Worm (Caenorhabditis elegans) whole organism, L4/young adult: ENCODE measurements around the gene sru-7.

Experiments
- W03F9.2 ChIP-seq: fragments of 150-350 bp; optimal IDR thresholded peaks from 2 replicates; lab custom pipeline; 2014; ENCODE audit warnings: missing biosample characterization, missing genetic modification characterization
- dao-5 ChIP-seq: sonication (generic microtip); optimal IDR thresholded peaks from 2 replicates; lab custom pipeline; 2016; ENCODE audit warnings: missing genotype, missing genetic modification characterization, moderate library complexity, missing compliant biosample characterization
- him-1 ChIP-seq: sonication (generic microtip); optimal IDR thresholded peaks from 2 replicates; lab custom pipeline; 2016; ENCODE audit warnings: missing genotype, missing genetic modification reagents, missing genetic modification characterization, missing compliant biosample characterization

sru-7 gene

DNA sequence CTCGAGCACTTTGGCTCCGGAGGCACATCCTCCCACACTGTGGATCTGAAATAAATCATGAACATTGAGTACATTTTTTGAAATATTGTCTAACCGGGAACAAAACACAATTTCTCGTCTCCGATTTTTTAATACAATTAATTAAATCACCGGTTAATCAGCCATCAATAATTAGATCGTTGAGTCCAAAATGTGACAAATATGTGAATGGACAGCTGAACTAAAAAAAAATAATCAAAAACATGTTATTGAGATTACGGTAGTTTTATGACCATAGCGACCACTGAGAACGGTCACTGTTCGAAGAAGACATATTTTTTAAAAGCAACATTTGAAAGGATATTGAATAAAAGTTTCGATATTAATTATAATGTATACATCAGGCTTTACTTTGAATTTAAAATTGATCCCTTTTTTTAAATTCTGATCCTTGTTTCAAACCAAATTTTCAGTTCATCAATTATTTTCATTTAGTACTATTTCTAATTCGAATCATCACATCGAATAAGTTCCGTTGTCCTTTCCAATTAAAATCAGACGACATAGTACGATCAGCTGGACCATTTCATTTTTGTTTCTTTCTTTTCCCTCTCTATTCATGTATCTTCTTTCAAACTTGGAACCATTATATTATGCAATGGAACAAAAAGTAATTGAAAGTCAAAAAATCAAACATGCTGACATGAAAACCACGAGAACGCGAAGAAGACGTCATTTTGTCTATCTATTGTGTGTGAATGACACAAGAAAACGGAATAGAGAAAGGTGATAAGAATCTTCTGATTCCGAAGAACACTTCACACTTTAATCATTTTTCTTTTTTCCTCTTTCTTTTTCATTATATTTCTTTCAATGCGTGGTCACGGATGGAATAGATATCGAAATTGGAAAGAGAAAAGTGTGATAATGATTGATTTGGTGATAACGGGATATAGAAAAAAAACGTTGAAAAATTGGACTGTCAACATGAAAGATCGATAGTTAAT is 38.0 kb downstream of the sru-7 start:
- TF ChIP-seq W03F9.2 (tag; lab: Kevin White, UChicago), result peak; percentile 46
- no peak for TF ChIP-seq him-1 (tag; lab: Kevin White, UChicago)

DNA sequence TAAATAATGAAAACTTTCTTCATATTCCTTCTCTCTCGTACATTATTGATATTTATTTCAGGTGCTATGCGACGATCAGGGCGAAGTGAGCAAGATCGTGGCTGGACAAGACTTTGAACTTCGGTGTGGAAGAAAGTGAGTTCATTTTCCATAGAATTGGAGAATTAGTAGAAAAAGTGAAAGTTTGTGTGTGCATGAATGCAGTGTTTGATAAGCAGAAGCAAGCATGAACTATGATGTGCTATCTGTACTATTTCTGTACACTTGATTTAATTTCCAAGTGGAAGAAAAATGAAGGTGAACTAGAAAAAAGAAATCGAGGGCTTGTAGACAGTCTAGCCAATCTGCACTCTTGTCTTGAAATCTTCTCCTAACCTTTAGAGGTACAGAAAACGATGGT is 39.7 kb downstream of the sru-7 start:
- TF ChIP-seq him-1 (tag; lab: Kevin White, UChicago), result no peak
- no peak for TF ChIP-seq dao-5 (tag; lab: Kevin White, UChicago)
- no peak for TF ChIP-seq W03F9.2 (tag; lab: Kevin White, UChicago)

DNA sequence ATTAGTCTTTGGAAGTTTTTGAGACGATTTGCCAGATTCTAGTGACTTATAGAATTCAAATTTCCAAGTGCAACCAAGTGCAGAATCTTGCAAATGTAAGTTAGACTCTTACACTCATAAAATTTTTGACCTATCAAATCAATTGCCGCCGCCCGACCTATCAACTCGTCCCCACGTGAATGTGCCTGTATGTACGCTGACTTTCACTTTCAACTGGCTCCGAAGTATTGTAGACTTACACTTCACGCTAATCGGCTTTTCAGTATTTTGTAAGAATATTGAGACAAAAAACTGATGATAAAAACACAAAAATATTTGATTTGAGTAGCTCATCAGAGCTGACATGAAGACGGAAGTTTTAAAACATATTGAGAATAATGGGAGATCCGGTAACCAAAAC is 40.5 kb downstream of the sru-7 start:
- no peak for TF ChIP-seq W03F9.2 (tag; lab: Kevin White, UChicago)
- no peak for TF ChIP-seq him-1 (tag; lab: Kevin White, UChicago)

DNA sequence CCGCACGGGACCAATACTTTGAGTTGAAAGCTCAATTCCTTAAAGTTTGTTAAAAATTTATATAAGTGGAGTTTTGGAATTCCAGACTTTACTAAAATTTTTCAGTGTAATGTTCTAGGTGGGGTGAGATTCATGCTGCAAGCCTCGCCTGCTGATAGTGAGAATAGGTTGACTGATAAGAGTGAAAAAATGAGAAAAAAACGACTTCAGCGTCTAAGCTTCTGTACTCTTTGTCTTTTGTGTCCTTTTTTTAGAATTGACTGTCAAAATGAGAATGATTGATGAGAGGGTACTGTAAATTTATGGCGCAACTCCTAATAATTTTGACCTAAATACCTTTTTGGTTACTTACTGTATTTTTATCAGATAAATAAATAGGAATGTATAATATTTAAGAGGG is 41.8 kb downstream of the sru-7 start:
- no peak for TF ChIP-seq him-1 (tag; lab: Kevin White, UChicago)
- TF ChIP-seq dao-5 (tag; lab: Kevin White, UChicago), result no peak
- TF ChIP-seq W03F9.2 (tag; lab: Kevin White, UChicago), result no peak

DNA sequence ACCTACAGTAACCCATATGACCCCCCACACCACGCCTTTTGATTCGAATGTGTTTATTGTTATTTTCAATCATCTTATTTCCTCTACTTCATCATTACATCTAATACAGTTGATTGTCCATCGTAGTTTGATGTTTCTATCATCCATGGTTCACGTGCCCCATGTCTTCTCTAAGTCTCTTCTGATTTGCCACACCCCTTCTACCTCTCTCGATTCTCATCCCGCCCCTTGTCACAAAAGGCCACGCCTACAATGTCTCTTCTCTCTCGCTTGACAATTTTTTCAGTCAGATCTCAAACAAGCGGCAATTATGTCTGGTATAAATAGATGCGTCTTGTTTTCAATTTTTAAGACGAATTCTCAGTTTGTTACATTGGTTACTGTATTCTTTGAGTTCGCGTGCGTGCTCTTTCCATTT is 42.7 kb downstream of the sru-7 start:
- TF ChIP-seq dao-5 (tag; lab: Kevin White, UChicago) (no peak), him-1 (tag; lab: Kevin White, UChicago) (no peak), W03F9.2 (tag; lab: Kevin White, UChicago) (peak; percentile 23)

DNA sequence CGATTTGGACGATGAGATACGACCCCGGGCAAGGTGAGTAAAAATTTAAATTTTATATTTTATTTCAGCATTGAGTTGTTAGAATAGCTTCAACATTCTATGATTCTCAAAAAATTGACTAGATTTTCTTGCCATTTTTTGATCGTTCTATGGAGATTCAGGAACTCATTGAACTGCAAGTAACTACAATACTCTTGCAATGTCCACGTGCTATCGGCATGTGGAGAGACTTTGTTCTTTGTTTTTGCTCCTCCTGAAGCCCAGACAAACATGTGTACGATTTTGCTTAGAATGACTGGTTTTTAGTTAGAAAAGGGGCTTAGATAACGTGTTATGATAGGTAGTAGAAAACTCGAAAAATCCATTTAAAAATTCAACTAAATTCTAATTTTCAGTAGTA is 43.6 kb downstream of the sru-7 start:
- no peak for TF ChIP-seq dao-5 (tag; lab: Kevin White, UChicago)

DNA sequence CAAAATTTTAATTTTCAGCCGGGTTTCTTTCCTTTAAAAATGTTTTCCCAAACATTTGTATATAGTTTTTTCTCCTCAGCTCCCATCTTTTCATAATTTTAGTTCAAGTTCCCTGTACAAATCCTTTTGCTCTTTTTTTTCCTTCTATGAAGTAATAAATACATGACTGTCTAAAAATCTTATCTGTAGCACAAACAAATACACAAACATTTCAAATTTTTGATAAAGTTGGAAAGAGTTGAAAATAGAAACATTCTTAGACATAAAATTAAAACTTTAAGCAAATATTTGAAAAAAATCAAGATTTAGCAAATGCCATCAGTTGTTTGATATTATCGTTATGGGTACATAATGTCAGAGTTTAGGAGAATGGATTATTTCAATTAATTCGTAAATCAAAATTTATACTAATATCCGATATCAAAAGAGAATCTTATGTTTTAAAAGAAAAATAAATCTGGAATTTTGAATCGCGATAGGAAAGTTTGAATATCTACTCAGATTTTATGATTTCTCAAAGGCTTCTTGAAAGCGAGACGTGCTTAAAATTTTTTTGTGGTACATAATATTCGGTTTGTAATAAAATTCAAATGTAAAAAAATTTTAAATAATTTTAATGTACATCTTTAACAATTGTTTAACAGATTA is 45.8 kb downstream of the sru-7 start:
- TF ChIP-seq dao-5 (tag; lab: Kevin White, UChicago), result no peak
- no peak for TF ChIP-seq him-1 (tag; lab: Kevin White, UChicago)
- TF ChIP-seq W03F9.2 (tag; lab: Kevin White, UChicago), result no peak

DNA sequence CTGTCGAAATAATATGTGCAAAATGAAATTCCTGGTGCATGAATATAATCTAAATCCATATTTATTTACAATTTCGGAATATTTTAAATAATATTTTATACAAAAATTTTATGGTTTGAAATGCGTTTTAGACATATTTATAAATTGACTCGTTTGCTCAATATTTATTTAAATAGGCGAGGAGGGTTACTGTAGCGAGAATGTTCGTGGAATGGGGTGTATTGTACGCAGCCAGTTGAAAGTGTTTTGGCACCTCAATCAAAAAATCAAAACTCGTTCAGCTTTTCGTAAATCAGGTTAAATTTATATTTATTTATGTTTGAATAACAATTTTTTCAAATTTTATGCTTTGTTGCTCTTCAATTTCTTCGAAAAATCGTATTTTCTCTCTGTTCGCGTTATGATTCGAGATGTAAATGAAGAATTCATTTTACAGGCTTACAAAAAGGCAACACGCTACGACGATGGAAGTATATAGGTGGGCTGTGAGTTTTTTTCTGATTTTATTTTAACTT is 46.4 kb downstream of the sru-7 start, which contains the start of gene hyl-1:
hyl-1 (plus strand) TSS at position 465 of the 515 bp plus-strand sequence.
- TF ChIP-seq W03F9.2 (tag; lab: Kevin White, UChicago), result no peak
- no peak for TF ChIP-seq him-1 (tag; lab: Kevin White, UChicago)
- TF ChIP-seq dao-5 (tag; lab: Kevin White, UChicago), result no peak

DNA sequence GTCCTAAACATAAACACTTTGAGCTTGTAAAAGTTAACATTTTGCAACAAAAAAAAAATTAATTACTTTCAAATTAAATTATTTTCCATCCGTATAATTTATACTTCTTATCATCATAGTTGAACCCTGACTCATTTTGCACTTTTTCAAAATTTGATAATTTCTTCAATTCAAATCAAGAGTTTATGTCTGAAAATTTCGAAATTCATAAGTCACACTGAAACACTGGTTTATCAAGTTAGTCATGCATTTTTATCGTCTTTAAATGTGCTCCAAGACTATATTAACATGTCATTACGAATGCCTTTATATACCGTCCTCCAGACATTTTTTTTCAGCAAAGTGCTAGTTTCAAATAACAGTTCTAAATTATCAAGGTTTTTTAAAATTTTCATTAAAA is 47.3 kb downstream of the sru-7 start:
- TF ChIP-seq W03F9.2 (tag; lab: Kevin White, UChicago), result no peak
- no peak for TF ChIP-seq him-1 (tag; lab: Kevin White, UChicago)
- TF ChIP-seq dao-5 (tag; lab: Kevin White, UChicago), result no peak

DNA sequence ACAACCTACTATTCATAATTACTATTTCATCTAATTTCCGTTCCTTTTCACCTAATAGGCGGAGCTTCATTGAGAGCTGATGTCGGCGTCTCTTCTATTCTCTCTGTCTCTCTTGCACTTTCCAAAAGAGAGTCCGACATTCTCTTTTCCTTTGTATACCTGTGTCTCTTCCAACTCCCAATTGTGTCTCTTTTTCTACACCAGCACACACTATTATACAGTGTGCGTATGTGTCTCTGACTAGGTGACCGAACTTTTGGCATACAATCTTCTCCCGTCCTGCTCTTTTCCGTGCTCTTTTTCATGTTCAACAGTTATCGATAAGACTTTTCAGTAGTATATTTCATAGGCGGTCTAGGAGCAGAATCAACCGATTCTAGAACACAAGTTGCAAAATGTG is 47.9 kb downstream of the sru-7 start:
- TF ChIP-seq him-1 (tag; lab: Kevin White, UChicago) (no peak), W03F9.2 (tag; lab: Kevin White, UChicago) (no peak)

DNA sequence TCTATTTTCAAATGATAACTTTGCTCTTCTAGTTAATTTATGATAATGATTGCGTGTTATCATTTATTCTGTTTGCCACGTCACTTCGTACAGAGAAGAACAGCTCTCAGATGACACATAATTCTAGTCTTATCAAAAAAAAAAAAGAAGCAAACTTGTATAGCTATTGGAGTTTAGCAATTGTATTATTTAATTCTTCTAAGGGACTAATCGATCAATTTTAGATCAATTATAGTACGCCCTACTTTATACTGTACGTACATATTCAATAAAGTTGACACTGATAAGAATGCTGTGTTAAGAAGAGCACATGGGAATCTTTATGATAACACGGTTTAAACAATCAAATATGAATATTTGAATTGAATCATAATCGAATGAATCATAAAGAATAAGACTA is 49.9 kb downstream of the sru-7 start:
- TF ChIP-seq W03F9.2 (tag; lab: Kevin White, UChicago), result no peak
- no peak for TF ChIP-seq him-1 (tag; lab: Kevin White, UChicago)
- no peak for TF ChIP-seq dao-5 (tag; lab: Kevin White, UChicago)
